Worm (Caenorhabditis elegans) whole organism, young adult: Measurements from ENCODE around the gene cpg-4.
A peak's percentile ranks its signal among the peaks of the same experiment; 100 is the strongest.

Experiments used
- B0019.2 ChIP-seq: fragments of 200-800 bp; sonication (Bioruptor generic); conservative IDR thresholded peaks from 2 replicates; pipeline ENCODE4 v1.3.6; 2022; ENCODE audit warnings: missing genetic modification reagents, missing genetic modification characterization, missing compliant biosample characterization
- B0336.3 ChIP-seq: fragments of 200-800 bp; sonication (Bioruptor generic); IDR thresholded peaks from 2 replicates; pipeline ENCODE4 v1.3.6; 2022; ENCODE audit warnings: missing genetic modification characterization, missing compliant biosample characterization
- D2030.7 ChIP-seq: fragments of 200-800 bp; sonication (Bioruptor generic); IDR thresholded peaks from 2 replicates; pipeline ENCODE4 v1.3.6; 2022; ENCODE audit warnings: missing genetic modification reagents, missing genetic modification characterization, missing compliant biosample characterization
- F10E7.11 ChIP-seq: sonication (generic microtip); optimal IDR thresholded peaks from 2 replicates; lab custom pipeline; 2017; ENCODE audit warnings: mild to moderate bottlenecking, missing genetic modification characterization, moderate library complexity, missing compliant biosample characterization
- F22D6.2 ChIP-seq: sonication (generic microtip); optimal IDR thresholded peaks from 2 replicates; lab custom pipeline; 2016; ENCODE audit warnings: mild to moderate bottlenecking, missing genetic modification characterization, missing compliant biosample characterization
- F33H1.4 ChIP-seq: fragments of 200-800 bp; sonication (Bioruptor generic); IDR thresholded peaks from 2 replicates; pipeline ENCODE4 v1.3.6; 2022; ENCODE audit warnings: missing genetic modification reagents, missing genetic modification characterization, missing compliant biosample characterization
- F39B2.1 ChIP-seq: fragments of 200-800 bp; sonication (Bioruptor generic); IDR thresholded peaks from 2 replicates; pipeline ENCODE4 v1.3.6; 2022; ENCODE audit warnings: missing genetic modification reagents, missing genetic modification characterization, missing compliant biosample characterization
- F55B11.4 ChIP-seq: sonication (generic microtip); optimal IDR thresholded peaks from 2 replicates; lab custom pipeline; 2016; ENCODE audit warnings: missing compliant biosample characterization, missing genetic modification characterization, borderline replicate concordance; ENCODE audit not compliant: insufficient read depth
- K11D2.4 ChIP-seq: fragments of 200-800 bp; sonication (Bioruptor generic); IDR thresholded peaks from 2 replicates; pipeline ENCODE4 v1.3.6; 2022; ENCODE audit warnings: missing genetic modification reagents, missing genetic modification characterization, missing compliant biosample characterization
- T26A5.8 ChIP-seq: sonication (generic microtip); optimal IDR thresholded peaks from 2 replicates; lab custom pipeline; 2016; ENCODE audit warnings: missing genetic modification characterization, missing compliant biosample characterization
- Y67H2A.10 ChIP-seq: fragments of 200-800 bp; sonication (Bioruptor generic); conservative IDR thresholded peaks from 2 replicates; pipeline ENCODE4 v1.3.6; 2022; ENCODE audit warnings: missing genetic modification reagents, missing genetic modification characterization, missing compliant biosample characterization
- Y95B8A.8 ChIP-seq: fragments of 200-800 bp; sonication (Bioruptor generic); IDR thresholded peaks from 2 replicates; pipeline ENCODE4 v1.3.6; 2022; ENCODE audit warnings: missing genetic modification reagents, missing genetic modification characterization, missing compliant biosample characterization
- aptf-3 ChIP-seq: fragments of 200-800 bp; sonication (Bioruptor generic); IDR thresholded peaks from 2 replicates; pipeline ENCODE4 v1.3.6; 2022; ENCODE audit warnings: missing genetic modification characterization, missing compliant biosample characterization
- attf-6 ChIP-seq: fragments of 200-800 bp; sonication (Bioruptor generic); IDR thresholded peaks from 2 replicates; pipeline ENCODE4 v1.3.6; 2022; ENCODE audit warnings: missing genetic modification reagents, missing genetic modification characterization, missing compliant biosample characterization
- cebp-2 ChIP-seq: fragments of 200-800 bp; sonication (Bioruptor generic); IDR thresholded peaks from 2 replicates; pipeline ENCODE4 v1.3.6; 2022; ENCODE audit warnings: missing genetic modification characterization, missing compliant biosample characterization
- ceh-100 ChIP-seq: fragments of 200-800 bp; sonication (Bioruptor generic); IDR thresholded peaks from 2 replicates; pipeline ENCODE4 v1.3.6; 2022; ENCODE audit warnings: missing genetic modification reagents, missing genetic modification characterization, missing compliant biosample characterization
- ceh-58 ChIP-seq: fragments of 200-800 bp; sonication (Bioruptor generic); IDR thresholded peaks from 2 replicates; pipeline ENCODE4 v1.3.6; 2022; ENCODE audit warnings: missing genetic modification characterization, missing compliant biosample characterization
- ceh-79 ChIP-seq: sonication (generic microtip); optimal IDR thresholded peaks from 2 replicates; lab custom pipeline; 2017; ENCODE audit warnings: mild to moderate bottlenecking, missing genetic modification characterization, missing compliant biosample characterization
- ceh-91 ChIP-seq: fragments of 200-800 bp; sonication (Bioruptor generic); IDR thresholded peaks from 2 replicates; pipeline ENCODE4 v1.3.6; 2022; ENCODE audit warnings: missing genetic modification reagents, missing genetic modification characterization, missing compliant biosample characterization
- die-1 ChIP-seq: sonication (generic microtip); optimal IDR thresholded peaks from 2 replicates; lab custom pipeline; 2016; ENCODE audit warnings: missing genotype, mild to moderate bottlenecking, missing genetic modification characterization, missing compliant biosample characterization
- dpff-1 ChIP-seq: sonication (generic microtip); optimal IDR thresholded peaks from 2 replicates; lab custom pipeline; 2017; ENCODE audit warnings: mild to moderate bottlenecking, missing genetic modification characterization, missing compliant biosample characterization
- dpl-1 ChIP-seq: fragments of 150-350 bp; optimal IDR thresholded peaks from 2 replicates; lab custom pipeline; 2014; ENCODE audit warnings: missing biosample characterization, missing genetic modification reagents, missing genetic modification characterization
- egl-18 ChIP-seq: fragments of 200-800 bp; sonication (Bioruptor generic); IDR thresholded peaks from 2 replicates; pipeline ENCODE4 v1.3.6; 2022; ENCODE audit warnings: missing genetic modification reagents, missing genetic modification characterization, missing compliant biosample characterization
- fkh-3 ChIP-seq: sonication (generic microtip); optimal IDR thresholded peaks from 2 replicates; lab custom pipeline; 2016; ENCODE audit warnings: mild to moderate bottlenecking, missing genetic modification characterization, missing compliant biosample characterization
- hlh-12 ChIP-seq: sonication (generic microtip); optimal IDR thresholded peaks from 2 replicates; lab custom pipeline; 2016; ENCODE audit warnings: missing genetic modification characterization, missing compliant biosample characterization
- lag-1 ChIP-seq: fragments of 200-800 bp; sonication (Bioruptor generic); IDR thresholded peaks from 2 replicates; pipeline ENCODE4 v1.3.6; 2022; ENCODE audit warnings: missing genetic modification reagents, missing genetic modification characterization, missing compliant biosample characterization
- lin-40 ChIP-seq: sonication (generic microtip); optimal IDR thresholded peaks from 2 replicates; lab custom pipeline; 2016; ENCODE audit warnings: missing genetic modification characterization, mild to moderate bottlenecking, missing compliant biosample characterization, missing genotype, missing genetic modification reagents
- lin-54 ChIP-seq: fragments of 200-800 bp; sonication (Bioruptor generic); optimal IDR thresholded peaks from 2 replicates; lab custom pipeline; 2018; ENCODE audit warnings: mild to moderate bottlenecking, missing genetic modification characterization, missing compliant biosample characterization
- nfyb-1 ChIP-seq: fragments of 200-800 bp; sonication (Bioruptor generic); IDR thresholded peaks from 2 replicates; pipeline ENCODE4 v1.3.6; 2022; ENCODE audit warnings: missing genetic modification reagents, missing genetic modification characterization, missing compliant biosample characterization
- nhr-120 ChIP-seq: fragments of 200-800 bp; sonication (Bioruptor generic); IDR thresholded peaks from 2 replicates; pipeline ENCODE4 v1.3.6; 2022; ENCODE audit warnings: missing genetic modification characterization, missing compliant biosample characterization
- nhr-80 ChIP-seq: sonication (generic microtip); optimal IDR thresholded peaks from 2 replicates; lab custom pipeline; 2016; ENCODE audit warnings: missing genetic modification characterization, missing compliant biosample characterization
- nhr-90 ChIP-seq: sonication (generic microtip); optimal IDR thresholded peaks from 2 replicates; lab custom pipeline; 2016; ENCODE audit warnings: missing genotype, mild to moderate bottlenecking, missing genetic modification characterization, missing compliant biosample characterization
- pha-4 ChIP-seq: fragments of 150-350 bp; sonication (generic microtip); optimal IDR thresholded peaks from 2 replicates; lab custom pipeline; 2014; ENCODE audit warnings: missing biosample characterization, missing genetic modification reagents, missing genetic modification characterization
- repo-1 ChIP-seq: sonication (generic microtip); optimal IDR thresholded peaks from 2 replicates; lab custom pipeline; 2017; ENCODE audit warnings: mild to moderate bottlenecking, missing genetic modification characterization, missing compliant biosample characterization
- snpc-3.4 ChIP-seq: sonication (generic microtip); optimal IDR thresholded peaks from 2 replicates; lab custom pipeline; 2017; ENCODE audit warnings: missing genetic modification characterization, mild to moderate bottlenecking, missing compliant biosample characterization, antibody characterized with exemption, moderate library complexity, missing genotype, missing genetic modification reagents
- somi-1 ChIP-seq: fragments of 200-800 bp; sonication (Bioruptor generic); optimal IDR thresholded peaks from 2 replicates; lab custom pipeline; 2018; ENCODE audit warnings: mild to moderate bottlenecking, missing genetic modification characterization, missing compliant biosample characterization
- tbx-9 ChIP-seq: sonication (generic microtip); optimal IDR thresholded peaks from 2 replicates; lab custom pipeline; 2016; ENCODE audit warnings: borderline replicate concordance, missing genetic modification characterization, inconsistent platforms, missing compliant biosample characterization
- tlf-1 ChIP-seq: fragments of 200-800 bp; sonication (Bioruptor generic); optimal IDR thresholded peaks from 2 replicates; lab custom pipeline; 2018; ENCODE audit warnings: mild to moderate bottlenecking, missing genetic modification characterization, missing compliant biosample characterization
- unc-130 ChIP-seq: sonication (generic microtip); optimal IDR thresholded peaks from 2 replicates; lab custom pipeline; 2016; ENCODE audit warnings: missing genetic modification reagents, missing genetic modification characterization, missing compliant biosample characterization
- zfh-2 ChIP-seq: fragments of 200-800 bp; sonication (Bioruptor generic); conservative IDR thresholded peaks from 2 replicates; pipeline ENCODE4 v1.3.6; 2022; ENCODE audit warnings: missing genetic modification reagents, missing genetic modification characterization, missing compliant biosample characterization
- ztf-25 ChIP-seq: fragments of 200-800 bp; sonication (Bioruptor generic); IDR thresholded peaks from 2 replicates; pipeline ENCODE4 v1.3.6; 2022; ENCODE audit warnings: missing genetic modification reagents, missing genetic modification characterization, missing compliant biosample characterization
- ztf-3 ChIP-seq: fragments of 200-800 bp; sonication (Bioruptor generic); optimal IDR thresholded peaks from 2 replicates; lab custom pipeline; 2018; ENCODE audit warnings: mild to moderate bottlenecking, missing genetic modification characterization, missing compliant biosample characterization
- ztf-6 ChIP-seq: fragments of 200-800 bp; sonication (Bioruptor generic); IDR thresholded peaks from 2 replicates; pipeline ENCODE4 v1.3.6; 2022; ENCODE audit warnings: missing genetic modification reagents, missing genetic modification characterization, missing compliant biosample characterization

cpg-4 gene

DNA sequence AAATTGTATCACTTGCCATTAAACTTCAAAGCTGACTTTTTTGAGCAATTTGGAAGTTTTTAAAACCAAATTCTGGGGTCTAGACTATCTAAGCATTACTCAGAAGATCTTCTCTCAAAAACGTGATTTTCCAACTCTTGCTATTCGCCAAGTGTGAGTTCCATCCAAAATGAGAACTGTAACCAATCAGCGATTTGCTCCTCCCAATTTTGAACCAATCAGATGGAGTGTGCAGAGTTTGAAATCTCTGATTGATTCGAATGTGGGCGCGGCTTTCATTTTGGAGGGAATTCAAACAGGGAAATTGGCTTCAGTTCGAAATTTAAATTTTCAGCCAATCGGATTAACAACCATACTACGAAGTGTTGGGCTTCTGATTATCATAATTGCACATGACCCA lies 43.1 kb upstream of the cpg-4 start:
- no peak for TF ChIP-seq K11D2.4 (GFP tag; lab: Robert Waterston, UW)
- TF ChIP-seq ztf-25 (GFP tag; lab: Robert Waterston, UW), result no peak
- no peak for TF ChIP-seq ceh-79 (tag; lab: Kevin White, UChicago)

ce11 chrV:5954747-5955146 lies 41.5 kb upstream of the cpg-4 start, which contains the start of gene M03F8.6:
M03F8.6 (minus strand) TSS chrV:5954847.
- TF ChIP-seq T26A5.8 (tag; lab: Kevin White, UChicago) (no peak), unc-130 (no peak), ceh-91 (GFP tag; lab: Robert Waterston, UW) (no peak), tbx-9 (tag; lab: Kevin White, UChicago) (no peak), lin-54 (GFP tag; lab: Kevin White, UChicago) (no peak), attf-6 (no peak), aptf-3 (GFP tag; lab: Robert Waterston, UW) (no peak), hlh-12 (tag; lab: Kevin White, UChicago) (no peak), tlf-1 (GFP tag; lab: Kevin White, UChicago) (no peak), ceh-100 (GFP tag; lab: Robert Waterston, UW) (no peak), nfyb-1 (no peak), F33H1.4 (no peak), nhr-80 (tag; lab: Kevin White, UChicago) (no peak)
- TF ChIP-seq, all 124 proteins: peak for 0

DNA sequence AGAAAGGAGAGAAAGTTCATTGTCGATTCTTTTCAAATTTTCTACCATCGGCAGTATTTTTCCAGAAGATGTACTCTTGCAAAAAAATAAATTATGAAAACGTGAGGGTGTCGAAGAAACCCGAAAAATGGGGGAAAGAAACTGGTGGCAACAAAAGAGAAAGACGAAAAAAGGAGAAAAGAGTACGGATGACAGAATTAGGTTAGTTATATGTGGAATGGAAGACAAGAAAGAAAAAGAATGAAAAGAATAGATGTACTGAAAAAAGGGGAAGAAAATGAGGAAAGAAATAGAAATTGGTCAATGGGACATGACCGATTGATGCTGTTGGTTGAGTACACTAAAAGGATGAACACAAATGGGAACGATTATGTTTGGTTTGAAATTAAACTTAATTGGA lies 40.6 kb upstream of the cpg-4 start:
- TF ChIP-seq F39B2.1 (GFP tag; lab: Robert Waterston, UW) (no peak), dpff-1 (tag; lab: Kevin White, UChicago) (no peak), somi-1 (GFP tag; lab: Kevin White, UChicago) (no peak), F22D6.2 (tag; lab: Kevin White, UChicago) (no peak), zfh-2 (no peak), dpl-1 (GFP tag; lab: Kevin White, UChicago) (no peak), pha-4 (tag; lab: Kevin White, UChicago) (no peak), die-1 (no peak), F10E7.11 (tag; lab: Kevin White, UChicago) (no peak), D2030.7 (GFP tag; lab: Robert Waterston, UW) (no peak), lin-40 (tag; lab: Kevin White, UChicago) (no peak), ztf-6 (GFP tag; lab: Robert Waterston, UW) (no peak)
- TF ChIP-seq, all 124 proteins: peak for 0

DNA sequence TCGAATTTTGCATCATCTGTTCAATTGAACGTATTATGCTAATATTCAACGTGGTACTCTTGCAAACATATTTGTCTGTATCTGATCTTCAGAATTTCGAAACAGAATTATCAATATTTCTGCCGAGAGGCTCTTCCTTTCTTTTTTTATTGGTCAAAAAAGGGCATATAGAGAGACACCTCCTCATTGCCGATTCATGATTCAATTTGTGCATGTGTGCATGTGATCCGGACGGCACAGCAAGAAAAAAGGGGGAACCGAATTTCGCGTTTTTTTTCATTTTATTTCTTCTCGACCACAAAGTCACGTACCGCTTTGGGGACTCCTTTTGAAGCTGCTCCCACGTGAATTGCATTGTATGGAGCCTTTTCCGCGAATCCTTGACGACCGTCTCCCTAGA lies 34.7 kb upstream of the cpg-4 start, which contains the start of gene mcp-1:
mcp-1 (plus strand) TSS at position 292 of the 400 bp plus-strand sequence.
- TF ChIP-seq B0336.3 (GFP tag; lab: Robert Waterston, UW) (no peak), fkh-3 (no peak), cebp-2 (GFP tag; lab: Robert Waterston, UW) (0 out of 2 replicates have a peak, but pooled peaks have one; percentile 16)

- TF ChIP-seq F33H1.4 (no peak), F55B11.4 (no peak), cebp-2 (GFP tag; lab: Robert Waterston, UW) (no peak), B0019.2 (GFP tag; lab: Robert Waterston, UW) (no peak), zfh-2 (no peak), D2030.7 (GFP tag; lab: Robert Waterston, UW) (no peak), repo-1 (tag; lab: Kevin White, UChicago) (no peak), snpc-3.4 (tag; lab: Kevin White, UChicago) (no peak), ztf-3 (no peak), ceh-100 (GFP tag; lab: Robert Waterston, UW) (no peak), Y67H2A.10 (GFP tag; lab: Robert Waterston, UW) (no peak), ceh-58 (GFP tag; lab: Robert Waterston, UW) (no peak), tlf-1 (GFP tag; lab: Kevin White, UChicago) (no peak), nhr-120 (no peak), tbx-9 (tag; lab: Kevin White, UChicago) (no peak), Y95B8A.8 (no peak), lag-1 (no peak), nhr-90 (no peak), egl-18 (no peak)
- TF ChIP-seq, all 124 proteins: peak for 0
Observed at ce11 chrV:5963092-5963491, 33.1 kb upstream of the cpg-4 start.
